Fruit fly (Drosophila melanogaster) Kc167 (cell line): ENCODE results near the gene mei-217.

Source experiments
- Myc ChIP-seq: fragments of >200 bp; optimal IDR thresholded peaks from 2 replicates; lab custom pipeline; 2017; ENCODE audit warnings: missing external identifiers
- Sin3A ChIP-seq: fragments of >200 bp; optimal IDR thresholded peaks from 2 replicates; lab custom pipeline; 2018; ENCODE audit warnings: missing external identifiers
- h ChIP-seq: fragments of >200 bp; optimal IDR thresholded peaks from 3 replicates; lab custom pipeline; 2018; ENCODE audit warnings: missing external identifiers
- insv ChIP-seq: fragments of >200 bp; optimal IDR thresholded peaks from 3 replicates; lab custom pipeline; 2018; ENCODE audit warnings: missing external identifiers
- psq ChIP-seq: fragments of >200 bp; optimal IDR thresholded peaks from 2 replicates; lab custom pipeline; 2017; ENCODE audit warnings: missing external identifiers
- ttk ChIP-seq: sonication (Bioruptor generic); optimal IDR thresholded peaks from 2 replicates; lab custom pipeline; 2017; ENCODE audit warnings: missing external identifiers

The mei-217 gene

dm6 chrX:17146529-17146928 is 3.7 kb upstream of the mei-217 start:
- TF ChIP-seq insv: no peak
- peak; percentile 95 for TF ChIP-seq ttk (lab: Kevin White, UChicago)

DNA sequence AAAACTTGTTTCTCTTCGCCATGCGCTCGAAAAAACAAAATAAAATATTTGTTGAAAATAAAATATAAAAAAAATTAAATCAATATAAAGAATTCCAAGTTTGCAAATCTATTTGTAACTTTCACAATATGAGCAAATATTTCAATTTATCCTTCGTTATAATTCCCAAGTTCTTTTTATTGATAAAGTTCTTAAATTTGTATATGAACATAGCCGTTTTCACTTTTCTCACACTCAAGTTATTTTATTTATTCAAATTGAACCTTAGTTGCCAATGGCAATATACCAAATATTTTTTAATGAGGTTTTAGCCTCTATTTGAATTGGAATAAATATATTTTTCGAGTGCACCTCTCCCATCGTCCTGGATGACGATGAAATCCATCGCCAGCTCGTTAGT is 10.1 kb downstream of the mei-217 start:
- TF ChIP-seq ttk (lab: Kevin White, UChicago): no peak
- no peak for TF ChIP-seq insv
- TF ChIP-seq h (lab: Kevin White, UChicago): no peak
- TF ChIP-seq psq (lab: Kevin White, UChicago): no peak
- no peak for TF ChIP-seq Sin3A (lab: Kevin White, UChicago)
- no peak for TF ChIP-seq Myc (lab: Kevin White, UChicago)

dm6 chrX:17129733-17130466 is 12.9 kb downstream of the mei-217 start:
- TF ChIP-seq h (lab: Kevin White, UChicago) (no peak), ttk (lab: Kevin White, UChicago) (no peak), psq (lab: Kevin White, UChicago) (no peak), Myc (lab: Kevin White, UChicago) (no peak), insv (no peak), Sin3A (lab: Kevin White, UChicago) (no peak)

DNA sequence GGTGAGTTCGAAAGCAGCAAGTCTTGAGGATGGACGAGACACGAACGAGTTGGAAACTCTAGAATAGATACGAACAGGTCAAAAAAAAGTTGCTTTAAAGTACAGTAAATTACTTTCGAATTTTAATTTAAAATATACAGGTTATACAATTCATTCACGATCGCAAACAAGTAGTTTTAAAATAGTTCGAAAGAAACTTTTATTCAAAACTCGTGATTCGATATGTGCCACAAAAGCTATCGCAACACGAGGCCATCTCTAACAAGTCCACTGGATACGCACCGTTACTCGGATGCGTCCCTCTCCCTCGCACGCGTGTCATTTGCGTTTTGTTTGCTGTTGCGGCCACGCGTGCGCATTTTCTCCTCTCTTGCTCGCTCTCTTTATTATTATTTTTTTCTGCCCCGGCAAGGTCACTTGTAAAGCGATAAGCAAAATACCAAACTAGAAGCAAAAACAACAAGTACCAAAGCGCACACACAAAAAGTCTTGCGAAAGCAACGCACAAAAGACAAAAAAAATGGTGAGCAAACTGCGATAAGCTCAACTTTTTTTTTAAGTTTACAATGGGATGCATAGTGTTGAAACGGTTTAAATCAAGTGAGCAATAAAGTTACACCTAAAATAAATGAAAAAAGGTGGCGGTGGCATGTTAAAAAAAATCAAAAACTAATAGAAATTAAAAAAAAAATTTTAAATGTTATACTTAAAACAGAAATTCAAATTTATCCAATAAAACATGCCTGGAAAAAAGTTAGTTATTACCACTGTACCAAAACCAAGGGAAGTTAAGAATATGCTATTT is 17.6 kb downstream of the mei-217 start:
- TF ChIP-seq Myc (lab: Kevin White, UChicago) (no peak), insv (no peak), h (lab: Kevin White, UChicago) (no peak), ttk (lab: Kevin White, UChicago) (no peak), psq (lab: Kevin White, UChicago) (no peak), Sin3A (lab: Kevin White, UChicago) (no peak)

dm6 chrX:17123545-17124203 is 19.1 kb downstream of the mei-217 start:
- TF ChIP-seq insv (no peak), Myc (lab: Kevin White, UChicago) (no peak), Sin3A (lab: Kevin White, UChicago) (no peak), ttk (lab: Kevin White, UChicago) (no peak), h (lab: Kevin White, UChicago) (no peak), psq (lab: Kevin White, UChicago) (no peak)

- TF ChIP-seq insv (no peak), h (lab: Kevin White, UChicago) (no peak), Sin3A (lab: Kevin White, UChicago) (no peak), psq (lab: Kevin White, UChicago) (no peak), Myc (lab: Kevin White, UChicago) (no peak), ttk (lab: Kevin White, UChicago) (no peak)
Measured at dm6 chrX:17122425-17123094, 20.2 kb downstream of the mei-217 start.

DNA sequence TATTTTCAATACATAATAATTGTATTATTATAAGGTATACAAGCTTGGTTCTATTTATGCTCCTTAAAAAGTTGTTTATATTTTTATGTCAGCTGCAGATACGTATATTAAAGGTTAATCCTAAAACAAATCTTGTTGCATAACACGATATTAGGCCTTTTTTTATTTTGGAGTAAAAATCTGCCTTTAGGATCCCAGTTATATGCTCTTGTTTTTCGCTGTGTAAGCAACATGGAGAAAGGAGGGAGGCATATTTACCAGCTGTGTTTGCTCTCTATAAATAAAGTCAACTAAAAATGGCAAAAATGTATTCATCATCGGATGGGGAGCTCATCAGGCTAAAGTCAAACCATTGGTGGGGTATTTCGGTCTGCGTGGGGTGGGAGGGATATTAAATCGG is 21.2 kb downstream of the mei-217 start:
- TF ChIP-seq psq (lab: Kevin White, UChicago) (no peak), Myc (lab: Kevin White, UChicago) (no peak), Sin3A (lab: Kevin White, UChicago) (no peak), ttk (lab: Kevin White, UChicago) (no peak), h (lab: Kevin White, UChicago) (no peak), insv (no peak)

dm6 chrX:17113324-17113723 is 29.5 kb downstream of the mei-217 start:
- no peak for TF ChIP-seq h (lab: Kevin White, UChicago)
- no peak for TF ChIP-seq ttk (lab: Kevin White, UChicago)
- TF ChIP-seq Myc (lab: Kevin White, UChicago): no peak
- TF ChIP-seq insv: no peak
- no peak for TF ChIP-seq Sin3A (lab: Kevin White, UChicago)
- TF ChIP-seq psq (lab: Kevin White, UChicago): no peak

dm6 chrX:17111958-17112953 is 30.5 kb downstream of the mei-217 start:
- TF ChIP-seq h (lab: Kevin White, UChicago) (no peak), psq (lab: Kevin White, UChicago) (no peak), Sin3A (lab: Kevin White, UChicago) (no peak), Myc (lab: Kevin White, UChicago) (no peak), insv (no peak), ttk (lab: Kevin White, UChicago) (no peak)

DNA sequence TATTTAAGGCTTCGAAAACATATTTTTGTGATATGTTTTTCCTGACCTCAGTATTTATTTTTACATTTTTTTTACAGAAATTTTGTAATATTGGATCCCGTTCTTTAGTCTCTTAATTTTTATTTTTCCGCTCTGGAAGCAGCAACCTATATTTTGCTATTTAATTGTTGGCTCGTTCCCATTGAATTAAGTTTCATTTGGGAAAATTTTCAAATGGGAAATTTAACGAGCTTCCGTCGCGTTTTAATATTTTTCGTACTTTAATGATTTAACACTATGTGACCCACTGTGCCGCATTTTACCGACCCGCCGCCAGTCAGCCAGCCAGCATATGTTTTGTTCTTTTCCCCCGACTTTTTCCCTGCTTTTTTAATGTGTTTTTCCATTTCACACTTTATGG is 31.5 kb downstream of the mei-217 start:
- TF ChIP-seq Sin3A (lab: Kevin White, UChicago) (no peak), ttk (lab: Kevin White, UChicago) (no peak), h (lab: Kevin White, UChicago) (no peak), insv (no peak), psq (lab: Kevin White, UChicago) (no peak), Myc (lab: Kevin White, UChicago) (no peak)
